Worm (Caenorhabditis elegans): ENCODE results near the gene C34F6.12.

DNA sequence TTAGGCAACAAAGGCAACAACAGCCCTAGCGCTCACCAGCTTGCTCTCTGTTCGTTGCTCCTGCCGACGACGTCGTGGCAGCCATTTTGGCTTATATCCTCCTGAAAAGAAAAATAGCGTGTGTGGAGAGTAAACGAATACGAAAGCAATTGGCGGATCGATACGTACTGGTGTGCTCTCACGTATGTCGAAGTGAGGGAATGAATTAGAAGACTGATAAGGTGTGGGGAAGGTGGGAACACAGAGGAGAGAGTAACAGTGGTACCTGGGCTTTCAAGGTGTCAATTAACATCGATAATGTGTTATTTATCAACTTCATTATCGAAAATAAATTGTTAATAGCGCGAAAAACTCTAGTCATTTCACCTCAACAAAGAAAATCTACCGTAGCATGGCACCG lies 17.7 kb downstream of the C34F6.12 start, which contains the start of gene C34F6.5:
- no peak for TF ChIP-seq sptf-1 (tag; optimal IDR thresholded peaks at IDR 0.05)
- TF ChIP-seq ztf-11 (tag; optimal IDR thresholded peaks at IDR 0.05), result no peak
- no peak for TF ChIP-seq nhr-12 (tag; optimal IDR thresholded peaks at IDR 0.05)
- TF ChIP-seq unc-62 (GFP tag; optimal IDR thresholded peaks at IDR 0.05), result no peak
- TF ChIP-seq elt-3 (tag; optimal IDR thresholded peaks at IDR 0.05), result no peak
- no peak for TF ChIP-seq snpc-4 (tag; optimal IDR thresholded peaks at IDR 0.05)
- no peak for TF ChIP-seq ceh-43 (GFP tag; optimal IDR thresholded peaks at IDR 0.05)
- TF ChIP-seq pha-4 (tag; optimal IDR thresholded peaks at IDR 0.05), result no peak
- no peak for TF ChIP-seq nhr-237 (tag; optimal IDR thresholded peaks at IDR 0.05)
- TF ChIP-seq nhr-28 (tag; optimal IDR thresholded peaks at IDR 0.05), result no peak
- TF ChIP-seq flh-1 (GFP tag; optimal IDR thresholded peaks at IDR 0.05), result no peak
